Worm (Caenorhabditis elegans): ENCODE results near the gene B0416.3.

DNA sequence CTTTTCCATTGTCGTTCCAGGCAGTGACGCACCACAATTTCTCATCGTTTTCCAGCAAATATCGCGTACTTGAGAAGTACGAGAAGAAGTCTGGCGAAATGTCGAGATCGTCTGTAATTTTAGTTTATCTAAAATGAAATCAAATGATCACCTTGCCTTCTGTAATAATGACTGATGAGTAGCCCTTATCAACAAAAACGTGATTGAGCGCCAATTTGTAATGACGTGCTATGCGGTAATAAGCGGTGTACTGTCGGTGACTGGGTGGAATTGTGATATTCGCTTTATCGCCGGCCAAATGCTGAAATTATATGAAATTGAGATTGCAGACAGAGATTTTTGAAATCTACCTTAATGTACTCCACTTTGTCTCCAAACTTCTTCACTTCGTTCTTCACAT is 4.0 kb downstream of the B0416.3 start:
- TF ChIP-seq aly-2 (tag; optimal IDR thresholded peaks at IDR 0.05) (no peak), ama-1 (optimal IDR thresholded peaks at IDR 0.05) (no peak), dpl-1 (GFP tag; optimal IDR thresholded peaks at IDR 0.05) (no peak), aha-1 (tag; optimal IDR thresholded peaks at IDR 0.05) (no peak), lsy-2 (tag; optimal IDR thresholded peaks at IDR 0.05) (no peak), lin-15B (tag; optimal IDR thresholded peaks at IDR 0.05) (no peak), egl-27 (tag; optimal IDR thresholded peaks at IDR 0.05) (no peak), ceh-82 (tag; optimal IDR thresholded peaks at IDR 0.05) (no peak), ceh-90 (tag; optimal IDR thresholded peaks at IDR 0.05) (no peak)

All from whole organism, L1 larva.